Comparison of ENCODE assay signal across 5 worm cellular contexts in genomic region chrV:14414964-14415564, ce11.
TF ChIP-seq lines count a peak whose summit lies in the region.

nxf-1 (minus strand) TSS chrV:14415014.
C15H11.11 (plus strand) TSS chrV:14415499.

TF ChIP-seq in whole organism, L1 larva, 84 proteins besides CTCF, POLR2A, EP300 and RAD21 (continued from another document and continues in another):
- peak; percentile 68 for TF ChIP-seq zip-4 (GFP tag; optimal IDR thresholded peaks at IDR 0.05; lab: Kevin White, UChicago)
- TF ChIP-seq ama-1 (optimal IDR thresholded peaks at IDR 0.05; lab: Kevin White, UChicago) = no peak
- no peak for TF ChIP-seq nhr-77 (tag; optimal IDR thresholded peaks at IDR 0.05; lab: Kevin White, UChicago)
- no peak for TF ChIP-seq ces-1 (GFP tag; optimal IDR thresholded peaks at IDR 0.05; lab: Kevin White, UChicago)
- no peak for TF ChIP-seq nhr-84 (tag; optimal IDR thresholded peaks at IDR 0.05; lab: Kevin White, UChicago)
- peak; percentile 83 for TF ChIP-seq nhr-20 (tag; optimal IDR thresholded peaks at IDR 0.05; lab: Kevin White, UChicago)
- peak; percentile 74 for TF ChIP-seq tbx-2 (tag; optimal IDR thresholded peaks at IDR 0.05; lab: Kevin White, UChicago)
- peak; percentile 17 for TF ChIP-seq sup-37 (GFP tag; optimal IDR thresholded peaks at IDR 0.05; lab: Kevin White, UChicago)
- TF ChIP-seq egl-27 (tag; optimal IDR thresholded peaks at IDR 0.05; lab: Kevin White, UChicago) = no peak
- TF ChIP-seq mep-1 (tag; optimal IDR thresholded peaks at IDR 0.05; lab: Kevin White, UChicago) = peak; percentile 89
- TF ChIP-seq pqm-1 (tag; optimal IDR thresholded peaks at IDR 0.05; lab: Kevin White, UChicago) = no peak
- TF ChIP-seq hpl-2 (GFP tag; optimal IDR thresholded peaks at IDR 0.05; lab: Kevin White, UChicago) = no peak
- TF ChIP-seq ceh-8 (GFP tag; optimal IDR thresholded peaks at IDR 0.05; lab: Kevin White, UChicago) = peak; percentile 0
- TF ChIP-seq unc-130 (tag; optimal IDR thresholded peaks at IDR 0.05; lab: Kevin White, UChicago) = peak; percentile 65
- TF ChIP-seq ztf-11 (tag; optimal IDR thresholded peaks at IDR 0.05; lab: Kevin White, UChicago) = no peak
- peak; percentile 24 for TF ChIP-seq fkh-8 (tag; optimal IDR thresholded peaks at IDR 0.05; lab: Kevin White, UChicago)
- peak; percentile 78 to 79 for TF ChIP-seq lsy-2 (tag; optimal IDR thresholded peaks at IDR 0.05; lab: Kevin White, UChicago)
- no peak for TF ChIP-seq nhr-76 (tag; optimal IDR thresholded peaks at IDR 0.05; lab: Kevin White, UChicago)
- TF ChIP-seq sptf-1 (tag; optimal IDR thresholded peaks at IDR 0.05; lab: Kevin White, UChicago) = no peak
- peak; percentile 50 for TF ChIP-seq jun-1 (tag; optimal IDR thresholded peaks at IDR 0.05; lab: Kevin White, UChicago)
- TF ChIP-seq nhr-47 (tag; optimal IDR thresholded peaks at IDR 0.05; lab: Kevin White, UChicago) = peak; percentile 85
- TF ChIP-seq ceh-63 (GFP tag; optimal IDR thresholded peaks at IDR 0.05; lab: Kevin White, UChicago) = no peak
- TF ChIP-seq unc-98 (GFP tag; IDR thresholded peaks at IDR 0.05; lab: Robert Waterston, UW) = 0 out of 2 replicates have a peak, but pooled peaks have one; percentile 9
- TF ChIP-seq dpl-1 (GFP tag; optimal IDR thresholded peaks at IDR 0.05; lab: Kevin White, UChicago) = peak; percentile 59 to 78 (median 77)
- peak; percentile 68 for TF ChIP-seq rnt-1 (tag; optimal IDR thresholded peaks at IDR 0.05; lab: Kevin White, UChicago)
- TF ChIP-seq tlp-1 (tag; optimal IDR thresholded peaks at IDR 0.05; lab: Kevin White, UChicago) = no peak
- no peak for TF ChIP-seq ceh-88 (GFP tag; IDR thresholded peaks at IDR 0.05; lab: Robert Waterston, UW)

TF ChIP-seq in whole organism, L2 larva, 48 proteins besides CTCF, POLR2A, EP300 and RAD21 (continued from another document):
- no peak for TF ChIP-seq nhr-12 (tag; optimal IDR thresholded peaks at IDR 0.05; lab: Kevin White, UChicago)
- peak; percentile 36 for TF ChIP-seq nhr-21 (tag; optimal IDR thresholded peaks at IDR 0.05; lab: Kevin White, UChicago)
- TF ChIP-seq nhr-23 (tag; optimal IDR thresholded peaks at IDR 0.05; lab: Kevin White, UChicago) = no peak
- TF ChIP-seq sem-4 (tag; optimal IDR thresholded peaks at IDR 0.05; lab: Kevin White, UChicago) = peak; percentile 30
- peak; percentile 73 for TF ChIP-seq sma-3 (GFP tag; optimal IDR thresholded peaks at IDR 0.05; lab: Kevin White, UChicago)
- no peak for TF ChIP-seq nhr-10 (tag; optimal IDR thresholded peaks at IDR 0.05; lab: Kevin White, UChicago)

TF ChIP-seq in whole organism, L3 larva, 47 proteins besides CTCF, POLR2A, EP300 and RAD21 (continued from another document):
- TF ChIP-seq egl-27 (tag; optimal IDR thresholded peaks at IDR 0.05; lab: Kevin White, UChicago) (no peak), ama-1 (optimal IDR thresholded peaks at IDR 0.05; lab: Kevin White, UChicago) (peak; percentile 61), fkh-2 (tag; optimal IDR thresholded peaks at IDR 0.05; lab: Kevin White, UChicago) (no peak), ztf-4 (tag; optimal IDR thresholded peaks at IDR 0.05; lab: Kevin White, UChicago) (no peak), aly-2 (tag; optimal IDR thresholded peaks at IDR 0.05; lab: Kevin White, UChicago) (no peak)
TF ChIP-seq in whole organism, L3 larva: peak in this region for 15.

TF ChIP-seq in whole organism, L4 larva, 104 proteins besides CTCF, POLR2A, EP300 and RAD21 (continued from another document and continues in another):
- TF ChIP-seq spr-3 (GFP tag; optimal IDR thresholded peaks at IDR 0.05; lab: Kevin White, UChicago) = no peak
- peak; percentile 80 for TF ChIP-seq dve-1 (tag; optimal IDR thresholded peaks at IDR 0.05; lab: Kevin White, UChicago; ENCODE audit: insufficient read depth)
- no peak for TF ChIP-seq F49E8.2 (tag; optimal IDR thresholded peaks at IDR 0.05; lab: Kevin White, UChicago; ENCODE audit: borderline replicate concordance)
- no peak for TF ChIP-seq lin-39 (tag; optimal IDR thresholded peaks at IDR 0.05; lab: Kevin White, UChicago)
- TF ChIP-seq pha-4 (GFP tag; IDR thresholded peaks at IDR 0.05; lab: Robert Waterston, UW) = no peak
- TF ChIP-seq pha-4 (tag; optimal IDR thresholded peaks at IDR 0.05; lab: Kevin White, UChicago) = no peak
- no peak for TF ChIP-seq F44E2.7 (GFP tag; IDR thresholded peaks at IDR 0.05; lab: Robert Waterston, UW)
- TF ChIP-seq spr-1 (tag; optimal IDR thresholded peaks at IDR 0.05; lab: Kevin White, UChicago) = peak; percentile 35
- no peak for TF ChIP-seq sdz-12 (GFP tag; optimal IDR thresholded peaks at IDR 0.05; lab: Kevin White, UChicago)
- no peak for TF ChIP-seq F26F4.8 (GFP tag; conservative IDR thresholded peaks at IDR 0.05; lab: Robert Waterston, UW)
- TF ChIP-seq hlh-30 (tag; optimal IDR thresholded peaks at IDR 0.05; lab: Kevin White, UChicago; ENCODE audit: insufficient read depth) = peak; percentile 99
- no peak for TF ChIP-seq jun-1 (tag; optimal IDR thresholded peaks at IDR 0.05; lab: Kevin White, UChicago)
- no peak for TF ChIP-seq attf-4 (tag; optimal IDR thresholded peaks at IDR 0.05; lab: Kevin White, UChicago)
- TF ChIP-seq ceh-28 (tag; optimal IDR thresholded peaks at IDR 0.05; lab: Kevin White, UChicago) = no peak
- TF ChIP-seq nhr-76 (tag; optimal IDR thresholded peaks at IDR 0.05; lab: Kevin White, UChicago) = no peak
- no peak for TF ChIP-seq mdt-29 (GFP tag; IDR thresholded peaks at IDR 0.05; lab: Robert Waterston, UW)
- no peak for TF ChIP-seq lin-13 (GFP tag; optimal IDR thresholded peaks at IDR 0.05; lab: Kevin White, UChicago)
- no peak for TF ChIP-seq lin-29 (GFP tag; IDR thresholded peaks at IDR 0.05; lab: Robert Waterston, UW)
- TF ChIP-seq lin-15B (tag; optimal IDR thresholded peaks at IDR 0.05; lab: Kevin White, UChicago) = no peak
- TF ChIP-seq ztf-11 (tag; optimal IDR thresholded peaks at IDR 0.05; lab: Kevin White, UChicago) = no peak
- TF ChIP-seq duxl-1 (tag; optimal IDR thresholded peaks at IDR 0.05; lab: Kevin White, UChicago; ENCODE audit: poor library complexity) = peak; percentile 39
- peak; percentile 78 for TF ChIP-seq mep-1 (tag; optimal IDR thresholded peaks at IDR 0.05; lab: Kevin White, UChicago)
- TF ChIP-seq dpl-1 (GFP tag; optimal IDR thresholded peaks at IDR 0.05; lab: Kevin White, UChicago) = peak; percentile 68
- TF ChIP-seq zfp-2 (tag; optimal IDR thresholded peaks at IDR 0.05; lab: Kevin White, UChicago) = no peak
- TF ChIP-seq daf-16 (GFP tag; optimal IDR thresholded peaks at IDR 0.05; lab: Kevin White, UChicago) = peak; percentile 39 to 74
- peak; percentile 99 for TF ChIP-seq daf-16 (tag; optimal IDR thresholded peaks at IDR 0.05; lab: Kevin White, UChicago)
- no peak for TF ChIP-seq dmd-8 (GFP tag; IDR thresholded peaks at IDR 0.05; lab: Robert Waterston, UW)
- peak in 1 of 2 experiments; percentile 49 for TF ChIP-seq hif-1 (tag; optimal IDR thresholded peaks at IDR 0.05; lab: Kevin White, UChicago)
- no peak for TF ChIP-seq nhr-11 (tag; optimal IDR thresholded peaks at IDR 0.05; lab: Kevin White, UChicago)
- no peak for TF ChIP-seq egl-27 (tag; optimal IDR thresholded peaks at IDR 0.05; lab: Kevin White, UChicago)
- TF ChIP-seq snpc-4 (tag; optimal IDR thresholded peaks at IDR 0.05; lab: Kevin White, UChicago) = no peak
- no peak for TF ChIP-seq nhr-111 (GFP tag; optimal IDR thresholded peaks at IDR 0.05; lab: Kevin White, UChicago)
- peak; percentile 43; the same call in 1 of the 2 replicates for TF ChIP-seq hmg-1.1 (GFP tag; IDR thresholded peaks at IDR 0.05; lab: Robert Waterston, UW)
- peak; percentile 14 for TF ChIP-seq rbr-2 (tag; optimal IDR thresholded peaks at IDR 0.05; lab: Kevin White, UChicago)
- TF ChIP-seq hlh-11 (tag; optimal IDR thresholded peaks at IDR 0.05; lab: Kevin White, UChicago) = peak; percentile 84
- TF ChIP-seq mxl-2 (GFP tag; conservative IDR thresholded peaks at IDR 0.05; lab: Robert Waterston, UW) = no peak
- no peak for TF ChIP-seq fos-1 (tag; optimal IDR thresholded peaks at IDR 0.05; lab: Kevin White, UChicago)
- TF ChIP-seq saeg-2 (GFP tag; IDR thresholded peaks at IDR 0.05; lab: Robert Waterston, UW) = no peak
- TF ChIP-seq unc-130 (GFP tag; optimal IDR thresholded peaks at IDR 0.05; lab: Kevin White, UChicago) = no peak
- TF ChIP-seq nhr-6 (tag; optimal IDR thresholded peaks at IDR 0.05; lab: Kevin White, UChicago) = peak; percentile 73
- peak; percentile 60 for TF ChIP-seq T26A8.4 (GFP tag; IDR thresholded peaks at IDR 0.05; lab: Robert Waterston, UW)
- TF ChIP-seq unc-62 (GFP tag; optimal IDR thresholded peaks at IDR 0.05 in 1 of 2; lab: Kevin White, UChicago) = no peak
- TF ChIP-seq unc-62 (tag; optimal IDR thresholded peaks at IDR 0.05; lab: Kevin White, UChicago) = no peak
- TF ChIP-seq gei-8 (GFP tag; optimal IDR thresholded peaks at IDR 0.05; lab: Kevin White, UChicago) = no peak
- TF ChIP-seq F10B5.3 (tag; optimal IDR thresholded peaks at IDR 0.05; lab: Kevin White, UChicago) = no peak
- TF ChIP-seq zip-11 (GFP tag; IDR thresholded peaks at IDR 0.05; lab: Robert Waterston, UW) = no peak
- TF ChIP-seq cey-2 (tag; optimal IDR thresholded peaks at IDR 0.05; lab: Kevin White, UChicago; ENCODE audit: borderline replicate concordance, insufficient read depth) = no peak
- no peak for TF ChIP-seq skn-1 (tag; optimal IDR thresholded peaks at IDR 0.05; lab: Kevin White, UChicago)
- peak in 1 of 2 experiments; percentile 82 for TF ChIP-seq lsy-2 (tag; optimal IDR thresholded peaks at IDR 0.05; lab: Kevin White, UChicago)
- no peak for TF ChIP-seq daf-19 (GFP tag; conservative IDR thresholded peaks at IDR 0.05; lab: Robert Waterston, UW)

TF ChIP-seq in whole organism, young adult, 124 proteins besides CTCF, POLR2A, EP300 and RAD21 (continued from another document):
- no peak for TF ChIP-seq B0035.1 (tag; optimal IDR thresholded peaks at IDR 0.05; lab: Kevin White, UChicago)
- peak; percentile 6 for TF ChIP-seq ama-1 (optimal IDR thresholded peaks at IDR 0.05; lab: Kevin White, UChicago)
- no peak for TF ChIP-seq ama-1 (GFP tag; optimal IDR thresholded peaks at IDR 0.05; lab: Kevin White, UChicago)
- TF ChIP-seq Y53G8AR.9 (GFP tag; conservative IDR thresholded peaks at IDR 0.05; lab: Robert Waterston, UW) = peak; percentile 63; the same call in 1 of the 2 replicates
- no peak for TF ChIP-seq akir-1 (GFP tag; optimal IDR thresholded peaks at IDR 0.05; lab: Kevin White, UChicago)
- no peak for TF ChIP-seq zim-3 (tag; optimal IDR thresholded peaks at IDR 0.05; lab: Kevin White, UChicago)
- 0 out of 2 replicates have a peak, but pooled peaks have one; percentile 13 for TF ChIP-seq pbrm-1 (GFP tag; IDR thresholded peaks at IDR 0.05; lab: Robert Waterston, UW)
- TF ChIP-seq F39B2.1 (GFP tag; IDR thresholded peaks at IDR 0.05; lab: Robert Waterston, UW) = no peak
- peak; percentile 44; the same call in 1 of the 2 replicates for TF ChIP-seq ceh-100 (GFP tag; IDR thresholded peaks at IDR 0.05; lab: Robert Waterston, UW)
- TF ChIP-seq Y53F4B.3 (GFP tag; IDR thresholded peaks at IDR 0.05; lab: Robert Waterston, UW) = no peak
- no peak for TF ChIP-seq hlh-12 (tag; optimal IDR thresholded peaks at IDR 0.05; lab: Kevin White, UChicago)
- TF ChIP-seq unc-62 (GFP tag; optimal IDR thresholded peaks at IDR 0.05; lab: Kevin White, UChicago) = no peak
- TF ChIP-seq hsf-1 (GFP tag; IDR thresholded peaks at IDR 0.05; lab: Robert Waterston, UW) = 0 out of 2 replicates have a peak, but pooled peaks have one; percentile 35
- TF ChIP-seq madf-6 (GFP tag; IDR thresholded peaks at IDR 0.05; lab: Robert Waterston, UW) = 0 out of 2 replicates have a peak, but pooled peaks have one; percentile 22
- TF ChIP-seq ztf-26 (tag; optimal IDR thresholded peaks at IDR 0.05; lab: Kevin White, UChicago) = no peak
- TF ChIP-seq zfh-2 (GFP tag; conservative IDR thresholded peaks at IDR 0.05; lab: Robert Waterston, UW) = no peak
- no peak for TF ChIP-seq athp-1 (tag; optimal IDR thresholded peaks at IDR 0.05; lab: Kevin White, UChicago)
- TF ChIP-seq mcd-1 (GFP tag; IDR thresholded peaks at IDR 0.05; lab: Robert Waterston, UW) = peak; percentile 66
- TF ChIP-seq F22D6.2 (tag; optimal IDR thresholded peaks at IDR 0.05; lab: Kevin White, UChicago) = no peak
- 0 out of 2 replicates have a peak, but pooled peaks have one; percentile 31 for TF ChIP-seq ekl-4 (GFP tag; IDR thresholded peaks at IDR 0.05; lab: Robert Waterston, UW)
- TF ChIP-seq ztf-6 (GFP tag; IDR thresholded peaks at IDR 0.05; lab: Robert Waterston, UW) = no peak
- no peak for TF ChIP-seq T07F8.4 (tag; optimal IDR thresholded peaks at IDR 0.05; lab: Kevin White, UChicago)
- no peak for TF ChIP-seq K12H6.12 (tag; optimal IDR thresholded peaks at IDR 0.05; lab: Kevin White, UChicago)
- peak; percentile 77 for TF ChIP-seq lsl-1 (GFP tag; optimal IDR thresholded peaks at IDR 0.05; lab: Kevin White, UChicago)
- no peak for TF ChIP-seq dpff-1 (tag; optimal IDR thresholded peaks at IDR 0.05; lab: Kevin White, UChicago)
- peak; percentile 73 for TF ChIP-seq atf-7 (tag; optimal IDR thresholded peaks at IDR 0.05; lab: Kevin White, UChicago)
